Worm (Caenorhabditis elegans) whole organism, L4 larva: Measurements from ENCODE around the gene srj-21.

Experiments
- F26F4.8 ChIP-seq: fragments of 200-800 bp; sonication (Bioruptor generic); conservative IDR thresholded peaks from 2 replicates; pipeline ENCODE4 v1.3.6; 2022; ENCODE audit warnings: missing genetic modification characterization, missing compliant biosample characterization
- F37D6.2 ChIP-seq: sonication (generic microtip); optimal IDR thresholded peaks from 2 replicates; lab custom pipeline; 2016; ENCODE audit warnings: mild to moderate bottlenecking, missing genetic modification characterization, missing compliant biosample characterization
- F44E2.7 ChIP-seq: fragments of 200-800 bp; sonication (Bioruptor generic); IDR thresholded peaks from 2 replicates; pipeline ENCODE4 v2.1.2; 2022; ENCODE audit warnings: missing genetic modification characterization, missing compliant biosample characterization
- T26A8.4 ChIP-seq: fragments of 200-800 bp; sonication (Bioruptor generic); IDR thresholded peaks from 2 replicates; pipeline ENCODE4 v1.3.6; 2022; ENCODE audit warnings: missing genetic modification characterization, missing compliant biosample characterization
- Y48G9A.11 ChIP-seq: fragments of 200-800 bp; sonication (Bioruptor generic); IDR thresholded peaks from 2 replicates; pipeline ENCODE4 v1.3.6; 2022; ENCODE audit warnings: missing genetic modification reagents, missing genetic modification characterization, missing compliant biosample characterization
- ZK337.2 ChIP-seq: fragments of 200-800 bp; sonication (Bioruptor generic); IDR thresholded peaks from 2 replicates; pipeline ENCODE4 v1.3.6; 2022; ENCODE audit warnings: missing genetic modification reagents, missing genetic modification characterization, missing compliant biosample characterization
- aha-1 ChIP-seq: fragments of 150-350 bp; peaks from one replicate; lab custom pipeline; 2014; ENCODE audit warnings: missing biosample characterization, missing genetic modification characterization
- arid-1 ChIP-seq: fragments of 200-800 bp; sonication (Bioruptor generic); conservative IDR thresholded peaks from 2 replicates; pipeline ENCODE4 v1.3.6; 2022; ENCODE audit warnings: missing genetic modification reagents, missing genetic modification characterization, missing compliant biosample characterization
- ceh-28 ChIP-seq: fragments of 150-350 bp; optimal IDR thresholded peaks from 2 replicates; lab custom pipeline; 2014; ENCODE audit warnings: missing biosample characterization, missing genetic modification reagents, missing genetic modification characterization
- ceh-32 ChIP-seq: sonication (generic microtip); optimal IDR thresholded peaks from 2 replicates; lab custom pipeline; 2016; ENCODE audit warnings: mild to moderate bottlenecking, missing genetic modification characterization, missing compliant biosample characterization; ENCODE audit not compliant: poor library complexity
- ceh-44 ChIP-seq: fragments of 200-800 bp; sonication (Bioruptor generic); IDR thresholded peaks from 2 replicates; pipeline ENCODE4 v1.3.6; 2022; ENCODE audit warnings: missing genetic modification reagents, missing genetic modification characterization, missing compliant biosample characterization
- ceh-62 ChIP-seq: sonication (generic microtip); optimal IDR thresholded peaks from 2 replicates; lab custom pipeline; 2017; ENCODE audit warnings: missing biosample characterization, missing genetic modification characterization
- cey-2 ChIP-seq: sonication (generic microtip); optimal IDR thresholded peaks from 3 replicates; lab custom pipeline; 2017; ENCODE audit warnings: missing genetic modification characterization, mild to moderate bottlenecking, missing compliant biosample characterization, antibody characterized with exemption, borderline replicate concordance; ENCODE audit not compliant: insufficient read depth
- daf-12 ChIP-seq: fragments of 150-350 bp; optimal IDR thresholded peaks from 2 replicates; lab custom pipeline; 2014; ENCODE audit warnings: missing biosample characterization, missing genetic modification reagents, missing genetic modification characterization
- daf-16 ChIP-seq, 3 experiments: sonication (generic microtip); optimal IDR thresholded peaks; 2 replicates each; lab custom pipeline; 2016 to 2017; ENCODE audit warnings: missing genetic modification characterization in 3 of 3, missing genetic modification reagents in 3 of 3, mild to moderate bottlenecking in 2 of 3, missing compliant biosample characterization in 2 of 3, missing biosample characterization in 1 of 3, moderate library complexity in 1 of 3
- daf-8 ChIP-seq: fragments of 200-800 bp; sonication (Bioruptor generic); IDR thresholded peaks from 2 replicates; pipeline ENCODE4 v1.3.6; 2022; ENCODE audit warnings: missing genetic modification characterization, missing compliant biosample characterization
- dmd-6 ChIP-seq: fragments of 200-800 bp; sonication (Bioruptor generic); IDR thresholded peaks from 2 replicates; pipeline ENCODE4 v1.3.6; 2022; ENCODE audit warnings: missing genetic modification reagents, missing genetic modification characterization, missing compliant biosample characterization
- fkh-10 ChIP-seq: fragments of 150-350 bp; optimal IDR thresholded peaks from 2 replicates; lab custom pipeline; 2014; ENCODE audit warnings: missing biosample characterization, missing genetic modification reagents, missing genetic modification characterization
- gei-8 ChIP-seq: fragments of 200-800 bp; sonication (Bioruptor generic); optimal IDR thresholded peaks from 2 replicates; lab custom pipeline; 2018; ENCODE audit warnings: mild to moderate bottlenecking, missing genetic modification characterization, missing compliant biosample characterization
- hlh-11 ChIP-seq: fragments of 200-800 bp; sonication (Bioruptor generic); optimal IDR thresholded peaks from 2 replicates; lab custom pipeline; 2018; ENCODE audit warnings: mild to moderate bottlenecking, missing genetic modification characterization, missing compliant biosample characterization
- hmg-1.1 ChIP-seq: fragments of 200-800 bp; sonication (Bioruptor generic); IDR thresholded peaks from 2 replicates; pipeline ENCODE4 v1.3.6; 2022; ENCODE audit warnings: missing genetic modification reagents, missing genetic modification characterization, missing compliant biosample characterization
- lin-1 ChIP-seq: fragments of 200-800 bp; sonication (Bioruptor generic); IDR thresholded peaks from 2 replicates; pipeline ENCODE4 v1.3.6; 2022; ENCODE audit warnings: missing genetic modification reagents, missing genetic modification characterization, missing compliant biosample characterization
- lin-13 ChIP-seq: fragments of 150-350 bp; optimal IDR thresholded peaks from 2 replicates; lab custom pipeline; 2014; ENCODE audit warnings: missing biosample characterization, missing genetic modification reagents, missing genetic modification characterization
- mep-1 ChIP-seq: fragments of 150-350 bp; sonication (generic microtip); optimal IDR thresholded peaks from 3 replicates; lab custom pipeline; 2014; ENCODE audit warnings: missing biosample characterization, missing genetic modification characterization
- mes-2 ChIP-seq: sonication (generic microtip); optimal IDR thresholded peaks from 2 replicates; lab custom pipeline; 2016; ENCODE audit warnings: missing genotype, mild to moderate bottlenecking, missing genetic modification characterization, missing compliant biosample characterization; ENCODE audit not compliant: poor library complexity, severe bottlenecking
- mxl-3 ChIP-seq: fragments of 200-800 bp; sonication (Bioruptor generic); optimal IDR thresholded peaks from 2 replicates; lab custom pipeline; 2018; ENCODE audit warnings: mild to moderate bottlenecking, missing genetic modification characterization, missing compliant biosample characterization
- nhr-102 ChIP-seq: sonication (generic microtip); optimal IDR thresholded peaks from 2 replicates; lab custom pipeline; 2016; ENCODE audit warnings: mild to moderate bottlenecking, missing genetic modification characterization, moderate library complexity, missing compliant biosample characterization
- nhr-11 ChIP-seq: fragments of 150-350 bp; optimal IDR thresholded peaks from 2 replicates; lab custom pipeline; 2014; ENCODE audit warnings: missing biosample characterization, missing genetic modification characterization
- nhr-237 ChIP-seq: sonication (generic microtip); optimal IDR thresholded peaks from 2 replicates; lab custom pipeline; 2017; ENCODE audit warnings: missing biosample characterization, missing genetic modification characterization
- nhr-25 ChIP-seq: sonication (generic microtip); optimal IDR thresholded peaks from 2 replicates; lab custom pipeline; 2017; ENCODE audit warnings: missing genetic modification characterization, mild to moderate bottlenecking, missing compliant biosample characterization, antibody characterized with exemption, moderate library complexity, borderline replicate concordance; ENCODE audit not compliant: insufficient read depth
- nhr-28 ChIP-seq: fragments of 150-350 bp; optimal IDR thresholded peaks from 2 replicates; lab custom pipeline; 2014; ENCODE audit warnings: missing biosample characterization, missing genetic modification characterization
- nhr-41 ChIP-seq: fragments of 200-800 bp; sonication (Bioruptor generic); IDR thresholded peaks from 2 replicates; pipeline ENCODE4 v1.3.6; 2022; ENCODE audit warnings: missing genetic modification reagents, missing genetic modification characterization, missing compliant biosample characterization
- nhr-48 ChIP-seq: sonication (generic microtip); optimal IDR thresholded peaks from 2 replicates; lab custom pipeline; 2016; ENCODE audit warnings: mild to moderate bottlenecking, missing genetic modification characterization, missing compliant biosample characterization
- nhr-76 ChIP-seq: fragments of 150-350 bp; optimal IDR thresholded peaks from 2 replicates; lab custom pipeline; 2014; ENCODE audit warnings: missing biosample characterization, missing genetic modification characterization
- saeg-2 ChIP-seq: fragments of 200-800 bp; sonication (Bioruptor generic); IDR thresholded peaks from 2 replicates; pipeline ENCODE4 v1.3.6; 2022; ENCODE audit warnings: missing genetic modification reagents, missing genetic modification characterization, missing compliant biosample characterization
- sdz-12 ChIP-seq: fragments of 200-800 bp; sonication (Bioruptor generic); optimal IDR thresholded peaks from 2 replicates; lab custom pipeline; 2018; ENCODE audit warnings: mild to moderate bottlenecking, missing genetic modification characterization, missing compliant biosample characterization
- set-16 ChIP-seq: fragments of 200-800 bp; sonication (Bioruptor generic); IDR thresholded peaks from 2 replicates; pipeline ENCODE4 v1.3.6; 2022; ENCODE audit warnings: missing genetic modification reagents, missing genetic modification characterization, missing compliant biosample characterization
- skn-1 ChIP-seq: fragments of 150-350 bp; optimal IDR thresholded peaks from 2 replicates; lab custom pipeline; 2014; ENCODE audit warnings: missing biosample characterization, missing genetic modification characterization
- snpc-4 ChIP-seq: fragments of 150-350 bp; optimal IDR thresholded peaks from 2 replicates; lab custom pipeline; 2014; ENCODE audit warnings: missing biosample characterization, missing genetic modification characterization
- tra-1 ChIP-seq: fragments of 200-800 bp; sonication (Bioruptor generic); IDR thresholded peaks from 2 replicates; pipeline ENCODE4 v1.3.6; 2022; ENCODE audit warnings: missing genetic modification reagents, missing genetic modification characterization, missing compliant biosample characterization
- unc-62 ChIP-seq, 3 experiments: fragments of 150-350 bp in 1 of 3; sonication (generic microtip); optimal IDR thresholded peaks in 2 of 3; peaks in 1 of 3; 1 replicate in 1 of 3; 2 replicates in 2 of 3; lab custom pipeline; 2014 to 2017; ENCODE audit warnings: missing biosample characterization in 3 of 3, missing genetic modification characterization in 3 of 3, missing genetic modification reagents in 3 of 3, missing genotype in 1 of 3
- zip-2 ChIP-seq: fragments of 150-350 bp; optimal IDR thresholded peaks from 2 replicates; lab custom pipeline; 2014; ENCODE audit warnings: missing biosample characterization, missing genetic modification characterization

Gene srj-21

ce11 chrV:10716865-10717713, 28.0 kb upstream of the srj-21 start (continued):
- TF ChIP-seq nhr-11, result no peak
- no peak for TF ChIP-seq ceh-32 (tag; lab: Kevin White, UChicago)
- TF ChIP-seq ceh-28 (tag; lab: Kevin White, UChicago), result no peak
- no peak for TF ChIP-seq nhr-237 (tag; lab: Kevin White, UChicago)
- no peak for TF ChIP-seq sdz-12
- no peak for TF ChIP-seq F44E2.7 (GFP tag; lab: Robert Waterston, UW)
- TF ChIP-seq daf-16 (GFP tag; optimal IDR thresholded peaks at IDR 0.05; lab: Kevin White, UChicago), result no peak
- no peak for TF ChIP-seq daf-16 (tag; optimal IDR thresholded peaks at IDR 0.05; lab: Kevin White, UChicago)
- TF ChIP-seq mxl-3, result peak; percentile 86
- TF ChIP-seq nhr-25 (tag; lab: Kevin White, UChicago), result peak; percentile 92
- no peak for TF ChIP-seq nhr-76 (tag; lab: Kevin White, UChicago)
- peak; percentile 52 for TF ChIP-seq nhr-48
- TF ChIP-seq set-16 (GFP tag; lab: Robert Waterston, UW), result peak; percentile 90
- TF ChIP-seq nhr-41 (GFP tag; lab: Robert Waterston, UW), result no peak
- no peak for TF ChIP-seq snpc-4 (tag; lab: Kevin White, UChicago)
- peak; percentile 99 for TF ChIP-seq aha-1
- 0 out of 2 replicates have a peak, but pooled peaks have one; percentile 15 for TF ChIP-seq T26A8.4 (GFP tag; lab: Robert Waterston, UW)
- TF ChIP-seq daf-8 (GFP tag; lab: Robert Waterston, UW), result no peak
- TF ChIP-seq Y48G9A.11 (GFP tag; lab: Robert Waterston, UW), result no peak
- no peak; the same call in 1 of the 2 replicates for TF ChIP-seq lin-1 (GFP tag; lab: Robert Waterston, UW)
- peak; percentile 95 for TF ChIP-seq hlh-11
- TF ChIP-seq nhr-102, result no peak
- TF ChIP-seq F37D6.2, result peak; percentile 8

ce11 chrV:10718037-10718436, 27.1 kb upstream of the srj-21 start:
- no peak for TF ChIP-seq arid-1 (GFP tag; lab: Robert Waterston, UW)

ce11 chrV:10719019-10719832, 25.9 kb upstream of the srj-21 start:
- TF ChIP-seq fkh-10 (GFP tag; lab: Kevin White, UChicago) (no peak), dmd-6 (peak; percentile 19; the same call in 1 of the 2 replicates), hlh-11 (peak; percentile 6), ceh-62 (tag; lab: Kevin White, UChicago) (no peak), gei-8 (no peak), mes-2 (no peak), cey-2 (no peak), ZK337.2 (GFP tag; lab: Robert Waterston, UW) (no peak), nhr-28 (tag; lab: Kevin White, UChicago) (peak; percentile 2), hmg-1.1 (GFP tag; lab: Robert Waterston, UW) (no peak), F26F4.8 (GFP tag; lab: Robert Waterston, UW) (no peak), ceh-44 (GFP tag; lab: Robert Waterston, UW) (no peak), mep-1 (peak; percentile 47), tra-1 (no peak), daf-12 (no peak), skn-1 (tag; lab: Kevin White, UChicago) (no peak), nhr-41 (GFP tag; lab: Robert Waterston, UW) (no peak), zip-2 (tag; lab: Kevin White, UChicago) (no peak), sdz-12 (no peak), saeg-2 (no peak), set-16 (GFP tag; lab: Robert Waterston, UW) (no peak), lin-13 (GFP tag; lab: Kevin White, UChicago) (no peak), unc-62 (GFP tag; optimal IDR thresholded peaks at IDR 0.05 in 1 of 2; lab: Kevin White, UChicago) (peak in 1 of 2 experiments; percentile 92), unc-62 (tag; optimal IDR thresholded peaks at IDR 0.05; lab: Kevin White, UChicago) (no peak), aha-1 (peak; percentile 80)
